Fruit fly (Drosophila melanogaster) whole organism, embryonic: ENCODE data around the gene dgt2.

Experiments used
- Adf1 ChIP-seq: fragments of 200-800 bp; sonication (Bioruptor generic); IDR thresholded peaks from 2 replicates; pipeline ENCODE4 v1.3.6; 2022; ENCODE audit warnings: missing biosample characterization, missing genetic modification characterization
- CG10147 ChIP-seq: fragments of 200-800 bp; sonication (Bioruptor generic); optimal IDR thresholded peaks from 2 replicates; lab custom pipeline; 2019; ENCODE audit warnings: missing biosample characterization, mild to moderate bottlenecking, missing genetic modification characterization, moderate library complexity
- CG11504 ChIP-seq: fragments of 200-800 bp; sonication (Bioruptor generic); optimal IDR thresholded peaks from 3 replicates; lab custom pipeline; 2019; ENCODE audit warnings: missing biosample characterization, mild to moderate bottlenecking, missing genetic modification characterization, moderate library complexity
- CG13424 ChIP-seq: fragments of 200-800 bp; sonication (Bioruptor generic); optimal IDR thresholded peaks from 2 replicates; lab custom pipeline; 2019; ENCODE audit warnings: missing biosample characterization, mild to moderate bottlenecking, missing genetic modification characterization, moderate library complexity
- CG13894 ChIP-seq: fragments of 200-800 bp; sonication (Bioruptor generic); optimal IDR thresholded peaks from 3 replicates; lab custom pipeline; 2018; ENCODE audit warnings: missing biosample characterization, mild to moderate bottlenecking, missing genetic modification characterization, moderate library complexity
- CG14441 ChIP-seq: fragments of 200-800 bp; sonication (Bioruptor generic); IDR thresholded peaks from 2 replicates; pipeline ENCODE4 v1.3.6; 2022; ENCODE audit warnings: missing biosample characterization, missing genetic modification characterization
- CG1529 ChIP-seq: fragments of 200-800 bp; sonication (Bioruptor generic); optimal IDR thresholded peaks from 3 replicates; lab custom pipeline; 2018; ENCODE audit warnings: missing biosample characterization, missing genetic modification characterization
- CG17359 ChIP-seq: fragments of 200-800 bp; sonication (Bioruptor generic); optimal IDR thresholded peaks from 3 replicates; lab custom pipeline; 2018; ENCODE audit warnings: missing biosample characterization, mild to moderate bottlenecking, missing genetic modification characterization, moderate library complexity
- CG17612 ChIP-seq: fragments of 200-800 bp; sonication (Bioruptor generic); IDR thresholded peaks from 2 replicates; pipeline ENCODE4 v1.3.6; 2022; ENCODE audit warnings: missing biosample characterization, missing genetic modification characterization
- CG1792 ChIP-seq: fragments of 200-800 bp; sonication (Bioruptor generic); optimal IDR thresholded peaks from 2 replicates; lab custom pipeline; 2016; ENCODE audit warnings: missing biosample characterization, missing genetic modification characterization
- CG18619 ChIP-seq: fragments of 200-800 bp; sonication (Bioruptor generic); optimal IDR thresholded peaks from 3 replicates; lab custom pipeline; 2017; ENCODE audit warnings: missing biosample characterization, mild to moderate bottlenecking, missing genetic modification characterization
- CG2678 ChIP-seq: fragments of 200-800 bp; sonication (Bioruptor generic); optimal IDR thresholded peaks from 3 replicates; lab custom pipeline; 2019; ENCODE audit warnings: missing biosample characterization, mild to moderate bottlenecking, missing genetic modification characterization, moderate library complexity
- CG2875 ChIP-seq: fragments of 200-800 bp; sonication (Bioruptor generic); optimal IDR thresholded peaks from 2 replicates; lab custom pipeline; 2017; ENCODE audit warnings: missing biosample characterization, mild to moderate bottlenecking, missing genetic modification characterization, missing genetic modification reagents
- CG5180 ChIP-seq: fragments of 200-800 bp; sonication (Bioruptor generic); optimal IDR thresholded peaks from 3 replicates; lab custom pipeline; 2017; ENCODE audit warnings: missing biosample characterization, missing genetic modification characterization, mild to moderate bottlenecking, moderate library complexity, missing genetic modification reagents
- CG6175 ChIP-seq: fragments of 200-800 bp; sonication (Bioruptor generic); IDR thresholded peaks from 3 replicates; pipeline ENCODE4 v1.3.6; 2022; ENCODE audit warnings: missing biosample characterization, missing genetic modification characterization
- CG6654 ChIP-seq: fragments of 200-800 bp; sonication (Bioruptor generic); optimal IDR thresholded peaks from 2 replicates; lab custom pipeline; 2017; ENCODE audit warnings: missing biosample characterization, mild to moderate bottlenecking, missing genetic modification characterization
- CG6765 ChIP-seq: fragments of 200-800 bp; sonication (Bioruptor generic); optimal IDR thresholded peaks from 3 replicates; lab custom pipeline; 2017; ENCODE audit warnings: missing biosample characterization, mild to moderate bottlenecking, missing genetic modification characterization
- CG8281 ChIP-seq: fragments of 200-800 bp; sonication (Bioruptor generic); optimal IDR thresholded peaks from 2 replicates; lab custom pipeline; 2018; ENCODE audit warnings: missing biosample characterization, mild to moderate bottlenecking, missing genetic modification characterization, moderate library complexity
- CG8359 ChIP-seq: fragments of 200-800 bp; sonication (Bioruptor generic); optimal IDR thresholded peaks from 2 replicates; lab custom pipeline; 2017; ENCODE audit warnings: missing biosample characterization, mild to moderate bottlenecking, missing genetic modification characterization, borderline replicate concordance
- CG9817 ChIP-seq: fragments of 200-800 bp; sonication (Bioruptor generic); optimal IDR thresholded peaks from 2 replicates; lab custom pipeline; 2018; ENCODE audit warnings: missing biosample characterization, mild to moderate bottlenecking, missing genetic modification characterization, moderate library complexity
- Dad ChIP-seq: fragments of 200-800 bp; sonication (Bioruptor generic); optimal IDR thresholded peaks from 3 replicates; lab custom pipeline; 2016; ENCODE audit warnings: missing biosample characterization, missing genetic modification characterization
- Dip3 ChIP-seq: fragments of 200-800 bp; sonication (Bioruptor generic); optimal IDR thresholded peaks from 3 replicates; lab custom pipeline; 2016; ENCODE audit warnings: missing biosample characterization, missing genetic modification characterization
- Doc2 ChIP-seq: fragments of 200-800 bp; sonication (Bioruptor generic); IDR thresholded peaks from 2 replicates; pipeline ENCODE4 v1.3.6; 2022; ENCODE audit warnings: missing biosample characterization, missing genetic modification characterization
- E2f2 ChIP-seq: fragments of 200-800 bp; sonication (Bioruptor generic); IDR thresholded peaks from 2 replicates; pipeline ENCODE4 v1.3.6; 2022; ENCODE audit warnings: missing biosample characterization, missing genetic modification characterization
- Fer2 ChIP-seq: fragments of 200-800 bp; sonication (Bioruptor generic); optimal IDR thresholded peaks from 2 replicates; lab custom pipeline; 2018; ENCODE audit warnings: missing biosample characterization, mild to moderate bottlenecking, missing genetic modification characterization, moderate library complexity
- Hr51 ChIP-seq, 2 experiments: fragments of 200-800 bp; sonication (Bioruptor generic); optimal IDR thresholded peaks; 2 replicates in 1 of 2; 3 replicates in 1 of 2; lab custom pipeline; 2016 to 2018; ENCODE audit warnings: missing biosample characterization in 2 of 2, missing genetic modification characterization in 2 of 2, mild to moderate bottlenecking in 1 of 2, moderate library complexity in 1 of 2
- Kr ChIP-seq: fragments of 200-800 bp; sonication (Bioruptor generic); optimal IDR thresholded peaks from 2 replicates; lab custom pipeline; 2017; ENCODE audit warnings: missing biosample characterization, mild to moderate bottlenecking, missing genetic modification characterization
- NC2α ChIP-seq: fragments of 200-800 bp; sonication (Bioruptor generic); optimal IDR thresholded peaks from 2 replicates; lab custom pipeline; 2016; ENCODE audit warnings: missing biosample characterization, missing genetic modification characterization
- Optix ChIP-seq: fragments of 200-800 bp; sonication (Bioruptor generic); IDR thresholded peaks from 3 replicates; pipeline ENCODE4 v1.3.6; 2022; ENCODE audit warnings: missing biosample characterization, missing genetic modification characterization
- Sin3A ChIP-seq: fragments of >200 bp; optimal IDR thresholded peaks from 2 replicates; lab custom pipeline; 2018
- Xrp1 ChIP-seq: fragments of 200-800 bp; sonication (Bioruptor generic); IDR thresholded peaks from 2 replicates; pipeline ENCODE4 v1.3.6; 2022; ENCODE audit warnings: missing biosample characterization, missing genetic modification characterization
- ara ChIP-seq: fragments of 200-800 bp; sonication (Bioruptor generic); IDR thresholded peaks from 2 replicates; pipeline ENCODE4 v1.3.6; 2022; ENCODE audit warnings: missing biosample characterization, missing genetic modification characterization
- ash1 ChIP-seq: fragments of 200-800 bp; sonication (Bioruptor generic); optimal IDR thresholded peaks from 2 replicates; lab custom pipeline; 2018; ENCODE audit warnings: missing biosample characterization, mild to moderate bottlenecking, missing genetic modification characterization
- bbx ChIP-seq: fragments of 200-800 bp; sonication (Bioruptor generic); IDR thresholded peaks from 2 replicates; pipeline ENCODE4 v1.3.6; 2022; ENCODE audit warnings: missing biosample characterization, missing genetic modification characterization; ENCODE audit not compliant: partially characterized antibody
- bcd ChIP-seq: fragments of 200-800 bp; sonication (Bioruptor generic); optimal IDR thresholded peaks from 2 replicates; lab custom pipeline; 2017; ENCODE audit warnings: missing biosample characterization, mild to moderate bottlenecking, missing genetic modification characterization
- btn ChIP-seq: fragments of 200-800 bp; sonication (Bioruptor generic); optimal IDR thresholded peaks from 2 replicates; lab custom pipeline; 2016; ENCODE audit warnings: missing biosample characterization, missing genetic modification characterization
- crol ChIP-seq: fragments of 200-800 bp; sonication (Bioruptor generic); IDR thresholded peaks from 2 replicates; pipeline ENCODE4 v1.3.6; 2022; ENCODE audit warnings: missing biosample characterization, missing genetic modification characterization
- crp ChIP-seq, 2 experiments: fragments of 200-800 bp; sonication (Bioruptor generic); optimal IDR thresholded peaks; 2 replicates in 1 of 2; 3 replicates in 1 of 2; lab custom pipeline; 2017; ENCODE audit warnings: missing biosample characterization in 2 of 2, missing genetic modification characterization in 2 of 2, mild to moderate bottlenecking in 1 of 2, moderate library complexity in 1 of 2
- gce ChIP-seq: fragments of 200-800 bp; sonication (Bioruptor generic); IDR thresholded peaks from 3 replicates; pipeline ENCODE4 v1.3.6; 2022; ENCODE audit warnings: missing biosample characterization, missing genetic modification characterization
- grau ChIP-seq: fragments of 200-800 bp; optimal IDR thresholded peaks from 3 replicates; lab custom pipeline; 2019; ENCODE audit warnings: missing biosample characterization, mild to moderate bottlenecking, missing genetic modification characterization, moderate library complexity
- kay ChIP-seq: fragments of 200-800 bp; sonication (Bioruptor generic); optimal IDR thresholded peaks from 2 replicates; lab custom pipeline; 2016; ENCODE audit warnings: missing biosample characterization, missing genetic modification characterization
- mirr ChIP-seq: fragments of 200-800 bp; sonication (Bioruptor generic); optimal IDR thresholded peaks from 3 replicates; lab custom pipeline; 2018; ENCODE audit warnings: missing biosample characterization, mild to moderate bottlenecking, missing genetic modification characterization
- oc ChIP-seq: fragments of 200-800 bp; sonication (Bioruptor generic); optimal IDR thresholded peaks from 2 replicates; lab custom pipeline; 2018; ENCODE audit warnings: missing biosample characterization, mild to moderate bottlenecking, missing genetic modification characterization, moderate library complexity
- org-1 ChIP-seq: fragments of 200-800 bp; sonication (Bioruptor generic); optimal IDR thresholded peaks from 2 replicates; lab custom pipeline; 2017; ENCODE audit warnings: missing biosample characterization, missing genetic modification characterization
- pros ChIP-seq: fragments of 200-800 bp; sonication (Bioruptor generic); optimal IDR thresholded peaks from 3 replicates; lab custom pipeline; 2019; ENCODE audit warnings: missing biosample characterization, mild to moderate bottlenecking, missing genetic modification characterization, moderate library complexity
- sna ChIP-seq: fragments of 200-800 bp; sonication (Bioruptor generic); IDR thresholded peaks from 2 replicates; pipeline ENCODE4 v1.3.6; 2022; ENCODE audit warnings: missing biosample characterization, missing genetic modification characterization; ENCODE audit not compliant: partially characterized antibody
- ssp ChIP-seq: fragments of 200-800 bp; sonication (Bioruptor generic); IDR thresholded peaks from 2 replicates; pipeline ENCODE4 v1.3.6; 2022; ENCODE audit warnings: missing biosample characterization, missing genetic modification characterization
- tap ChIP-seq: fragments of 200-800 bp; optimal IDR thresholded peaks from 3 replicates; lab custom pipeline; 2019; ENCODE audit warnings: missing biosample characterization, mild to moderate bottlenecking, missing genetic modification characterization, moderate library complexity
- tup ChIP-seq: fragments of 200-800 bp; sonication (Bioruptor generic); optimal IDR thresholded peaks from 2 replicates; lab custom pipeline; 2016; ENCODE audit warnings: missing biosample characterization, mild to moderate bottlenecking, missing genetic modification characterization, moderate library complexity

dgt2 gene

DNA sequence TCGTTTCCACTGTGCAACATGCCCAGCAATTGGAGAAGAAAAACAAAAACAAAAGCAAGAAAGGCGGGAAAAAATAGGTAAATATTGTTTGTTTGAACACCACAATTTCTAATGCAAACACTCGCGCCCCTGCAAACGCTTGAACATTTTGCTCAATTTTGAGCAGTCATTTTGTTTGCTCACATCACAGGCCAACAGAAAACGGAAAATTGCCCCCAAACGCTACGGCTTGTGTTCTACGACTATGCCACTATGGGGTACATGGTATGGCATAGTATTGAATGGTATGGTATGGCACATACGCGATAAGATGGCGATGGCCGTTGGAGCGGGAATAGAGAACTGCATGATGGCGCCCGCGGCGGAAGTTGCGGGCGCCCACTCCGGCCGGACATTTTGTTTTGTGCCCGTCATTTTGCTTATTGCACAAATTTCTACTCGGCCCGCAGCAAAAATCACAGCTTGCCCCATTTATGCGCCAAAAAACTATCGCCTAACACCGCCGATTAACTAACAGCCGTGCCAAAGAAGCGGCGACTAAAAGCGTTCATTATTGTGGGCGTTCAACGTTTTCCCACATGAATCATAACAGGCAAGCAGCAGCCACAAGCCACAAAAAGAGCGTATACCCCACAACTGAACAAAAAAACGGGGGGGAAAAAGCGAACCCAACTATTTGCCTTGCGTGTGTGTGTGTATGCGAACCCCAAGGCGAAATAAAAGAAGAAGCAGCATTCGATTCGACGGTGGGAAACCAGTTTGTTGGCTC is 14.7 kb downstream of the dgt2 start (continued):
- TF ChIP-seq bbx (GFP tag; lab: Robert Waterston, UW) (no peak), bcd (GFP tag; lab: Kevin White, UChicago) (peak; percentile 36), CG14441 (no peak), CG10147 (peak; percentile 39), CG1792 (peak; percentile 15), Fer2 (tag; lab: Kevin White, UChicago) (no peak), oc (tag; lab: Kevin White, UChicago) (no peak), Xrp1 (no peak), CG9817 (peak; percentile 12), Doc2 (GFP tag; lab: Robert Waterston, UW) (no peak), CG6175 (no peak), crp (GFP tag; optimal IDR thresholded peaks at IDR 0.05; lab: Kevin White, UChicago) (peak in 1 of 2 experiments; percentile 6), CG17359 (tag; lab: Kevin White, UChicago) (peak; percentile 74), Sin3A (no peak), org-1 (peak; percentile 85), Kr (GFP tag; lab: Kevin White, UChicago) (peak; percentile 89), Adf1 (GFP tag; lab: Robert Waterston, UW) (no peak), ara (GFP tag; lab: Robert Waterston, UW) (no peak), CG13894 (peak; percentile 87), Dip3 (GFP tag; lab: Kevin White, UChicago) (peak; percentile 37), Hr51 (GFP tag; optimal IDR thresholded peaks at IDR 0.05; lab: Kevin White, UChicago) (peak in 1 of 2 experiments; percentile 15), CG8281 (tag; lab: Kevin White, UChicago) (peak; percentile 33), tap (tag; lab: Kevin White, UChicago) (peak; percentile 55), kay (peak; percentile 20), crol (GFP tag; lab: Robert Waterston, UW) (no peak), ssp (GFP tag; lab: Robert Waterston, UW) (no peak), tup (GFP tag; lab: Kevin White, UChicago) (peak; percentile 46), ash1 (GFP tag; lab: Kevin White, UChicago) (no peak), CG17612 (GFP tag; lab: Robert Waterston, UW) (no peak), CG6765 (GFP tag; lab: Kevin White, UChicago) (peak; percentile 36), NC2α (peak; percentile 72), E2f2 (GFP tag; lab: Robert Waterston, UW) (no peak), sna (no peak), CG6654 (GFP tag; lab: Kevin White, UChicago) (peak; percentile 26), CG5180 (peak; percentile 69), mirr (peak; percentile 46), btn (peak; percentile 12), CG2678 (tag; lab: Kevin White, UChicago) (peak; percentile 73), CG2875 (GFP tag; lab: Kevin White, UChicago) (peak; percentile 86), CG1529 (GFP tag; lab: Kevin White, UChicago) (peak; percentile 82), gce (GFP tag; lab: Robert Waterston, UW) (no peak), CG11504 (tag; lab: Kevin White, UChicago) (peak; percentile 72), CG18619 (GFP tag; lab: Kevin White, UChicago) (peak; percentile 79), grau (tag; lab: Kevin White, UChicago) (peak; percentile 22), CG13424 (peak; percentile 76), Dad (peak; percentile 11), Optix (no peak), CG8359 (GFP tag; lab: Kevin White, UChicago) (peak; percentile 40), pros (GFP tag; lab: Kevin White, UChicago) (peak; percentile 62)
